Worm (Caenorhabditis elegans) whole organism, L1 larva: ENCODE data around the gene F26D2.16.
"Not testable (repeated sequence)": the region's sequence is repeated elsewhere in the genome, so short reads cannot be mapped to it uniquely, and the experiment has no call there.

Experiments
- C34B4.2 ChIP-seq: sonication (generic microtip); optimal IDR thresholded peaks from 2 replicates; lab custom pipeline; 2017; ENCODE audit warnings: mild to moderate bottlenecking, missing genetic modification characterization, missing compliant biosample characterization
- Y116A8C.19 ChIP-seq: sonication (generic microtip); optimal IDR thresholded peaks from 2 replicates; lab custom pipeline; 2016; ENCODE audit warnings: missing compliant biosample characterization, missing genetic modification characterization, borderline replicate concordance
- alr-1 ChIP-seq: fragments of 200-800 bp; sonication (Bioruptor generic); optimal IDR thresholded peaks from 2 replicates; lab custom pipeline; 2018; ENCODE audit warnings: borderline replicate concordance, mild to moderate bottlenecking, missing genetic modification characterization, missing compliant biosample characterization
- aly-2 ChIP-seq: fragments of 150-350 bp; optimal IDR thresholded peaks from 2 replicates; lab custom pipeline; 2014; ENCODE audit warnings: missing biosample characterization, missing genetic modification characterization
- ama-1 ChIP-seq: fragments of 150-350 bp; optimal IDR thresholded peaks from 2 replicates; lab custom pipeline; 2014
- blmp-1 ChIP-seq: fragments of 150-350 bp; optimal IDR thresholded peaks from 2 replicates; lab custom pipeline; 2014; ENCODE audit warnings: missing biosample characterization, missing genetic modification characterization
- ceh-8 ChIP-seq: fragments of 200-800 bp; sonication (Bioruptor generic); optimal IDR thresholded peaks from 2 replicates; lab custom pipeline; 2018; ENCODE audit warnings: mild to moderate bottlenecking, missing genetic modification characterization, moderate library complexity, missing compliant biosample characterization
- ceh-82 ChIP-seq, 3 experiments: fragments of 150-350 bp in 1 of 3; sonication (generic microtip) in 2 of 3; optimal IDR thresholded peaks; 2 replicates each; lab custom pipeline; 2014 to 2017; ENCODE audit warnings: missing biosample characterization in 3 of 3, missing genetic modification characterization in 3 of 3
- ceh-88 ChIP-seq: fragments of 200-800 bp; sonication (Bioruptor generic); IDR thresholded peaks from 2 replicates; pipeline ENCODE4 v1.3.6; 2022; ENCODE audit warnings: missing genetic modification characterization, missing compliant biosample characterization
- dpl-1 ChIP-seq, 3 experiments: fragments of 150-350 bp in 2 of 3; sonication (generic microtip) in 1 of 3; optimal IDR thresholded peaks; 2 replicates each; lab custom pipeline; 2014 to 2017; ENCODE audit warnings: missing biosample characterization in 3 of 3, missing genetic modification characterization in 3 of 3, missing genetic modification reagents in 3 of 3
- dsc-1 ChIP-seq: sonication (generic microtip); optimal IDR thresholded peaks from 2 replicates; lab custom pipeline; 2016; ENCODE audit warnings: mild to moderate bottlenecking, missing genetic modification characterization, missing compliant biosample characterization
- efl-1 ChIP-seq, 4 experiments: fragments of 150-350 bp; optimal IDR thresholded peaks in 3 of 4; peaks in 1 of 4; 1 replicate in 1 of 4; 2 replicates in 3 of 4; lab custom pipeline; 2014; ENCODE audit warnings: missing biosample characterization in 2 of 4, missing genetic modification characterization in 2 of 4, missing genetic modification reagents in 2 of 4
- egl-13 ChIP-seq: sonication (generic microtip); optimal IDR thresholded peaks from 2 replicates; lab custom pipeline; 2016; ENCODE audit warnings: missing genotype, missing genetic modification reagents, missing genetic modification characterization, missing compliant biosample characterization
- egl-27 ChIP-seq, 2 experiments: fragments of 150-350 bp in 1 of 2; sonication (generic microtip); optimal IDR thresholded peaks; 3 replicates each; lab custom pipeline; 2017 to 2018; ENCODE audit warnings: missing biosample characterization in 2 of 2, missing genetic modification characterization in 2 of 2, missing genetic modification reagents in 2 of 2
- elt-2 ChIP-seq: sonication (generic microtip); optimal IDR thresholded peaks from 2 replicates; lab custom pipeline; 2016; ENCODE audit warnings: missing genetic modification characterization, mild to moderate bottlenecking, inconsistent platforms, missing compliant biosample characterization, missing genetic modification reagents
- elt-3 ChIP-seq, 6 experiments: fragments of 150-350 bp in 1 of 6; sonication (generic microtip); optimal IDR thresholded peaks; 2 replicates each; lab custom pipeline; 2017 to 2018; ENCODE audit warnings: missing biosample characterization in 6 of 6, missing genetic modification characterization in 6 of 6, inconsistent platforms in 1 of 6
- hlh-4 ChIP-seq: sonication (generic microtip); optimal IDR thresholded peaks from 2 replicates; lab custom pipeline; 2016; ENCODE audit warnings: mild to moderate bottlenecking, missing genetic modification characterization, missing compliant biosample characterization
- hpl-2 ChIP-seq: fragments of 150-350 bp; optimal IDR thresholded peaks from 2 replicates; lab custom pipeline; 2014; ENCODE audit warnings: missing biosample characterization, missing genetic modification reagents, missing genetic modification characterization
- lin-15B ChIP-seq: fragments of 150-350 bp; sonication (generic microtip); optimal IDR thresholded peaks from 3 replicates; lab custom pipeline; 2014; ENCODE audit warnings: missing biosample characterization, missing genetic modification characterization
- lin-35 ChIP-seq, 2 experiments: fragments of 150-350 bp; optimal IDR thresholded peaks; 2 replicates each; lab custom pipeline; 2014; ENCODE audit warnings: missing biosample characterization in 2 of 2, missing genetic modification characterization in 2 of 2, missing genetic modification reagents in 2 of 2
- lin-39 ChIP-seq: fragments of 150-350 bp; optimal IDR thresholded peaks from 2 replicates; lab custom pipeline; 2014; ENCODE audit warnings: missing biosample characterization, missing genetic modification reagents, missing genetic modification characterization
- mab-9 ChIP-seq: fragments of 200-800 bp; sonication (Bioruptor generic); IDR thresholded peaks from 2 replicates; pipeline ENCODE4 v1.3.6; 2022; ENCODE audit warnings: missing genetic modification reagents, missing genetic modification characterization, missing compliant biosample characterization
- mep-1 ChIP-seq: fragments of 150-350 bp; optimal IDR thresholded peaks from 2 replicates; lab custom pipeline; 2014; ENCODE audit warnings: missing biosample characterization, missing genetic modification characterization
- nhr-20 ChIP-seq: sonication (generic microtip); optimal IDR thresholded peaks from 2 replicates; lab custom pipeline; 2016; ENCODE audit warnings: mild to moderate bottlenecking, missing genetic modification characterization, missing compliant biosample characterization
- nhr-84 ChIP-seq: sonication (generic microtip); optimal IDR thresholded peaks from 2 replicates; lab custom pipeline; 2017; ENCODE audit warnings: missing biosample characterization, missing genetic modification characterization
- rnt-1 ChIP-seq: sonication (generic microtip); optimal IDR thresholded peaks from 2 replicates; lab custom pipeline; 2016; ENCODE audit warnings: mild to moderate bottlenecking, missing genetic modification characterization, moderate library complexity, missing compliant biosample characterization
- sup-37 ChIP-seq: fragments of 200-800 bp; sonication (Bioruptor generic); optimal IDR thresholded peaks from 2 replicates; lab custom pipeline; 2018; ENCODE audit warnings: mild to moderate bottlenecking, missing genetic modification characterization, missing compliant biosample characterization
- tlp-1 ChIP-seq: fragments of 150-350 bp; optimal IDR thresholded peaks from 2 replicates; lab custom pipeline; 2014; ENCODE audit warnings: missing biosample characterization, missing genetic modification characterization
- unc-30 ChIP-seq: sonication (generic microtip); optimal IDR thresholded peaks from 2 replicates; lab custom pipeline; 2017; ENCODE audit warnings: missing biosample characterization, missing genetic modification characterization
- xbp-1 ChIP-seq: sonication (generic microtip); optimal IDR thresholded peaks from 2 replicates; lab custom pipeline; 2016; ENCODE audit warnings: missing genetic modification characterization, missing compliant biosample characterization
- zag-1 ChIP-seq: fragments of 150-350 bp; optimal IDR thresholded peaks from 2 replicates; lab custom pipeline; 2014; ENCODE audit warnings: missing biosample characterization, missing genetic modification characterization
- zip-4 ChIP-seq: fragments of 200-800 bp; sonication (Bioruptor generic); optimal IDR thresholded peaks from 2 replicates; lab custom pipeline; 2018; ENCODE audit warnings: mild to moderate bottlenecking, missing genetic modification characterization, moderate library complexity, missing compliant biosample characterization
- ztf-11 ChIP-seq, 2 experiments: sonication (generic microtip); optimal IDR thresholded peaks; 2 replicates each; lab custom pipeline; 2016 to 2017; ENCODE audit warnings: missing genetic modification characterization in 2 of 2, missing biosample characterization in 1 of 2, missing compliant biosample characterization in 1 of 2

Gene F26D2.16

DNA sequence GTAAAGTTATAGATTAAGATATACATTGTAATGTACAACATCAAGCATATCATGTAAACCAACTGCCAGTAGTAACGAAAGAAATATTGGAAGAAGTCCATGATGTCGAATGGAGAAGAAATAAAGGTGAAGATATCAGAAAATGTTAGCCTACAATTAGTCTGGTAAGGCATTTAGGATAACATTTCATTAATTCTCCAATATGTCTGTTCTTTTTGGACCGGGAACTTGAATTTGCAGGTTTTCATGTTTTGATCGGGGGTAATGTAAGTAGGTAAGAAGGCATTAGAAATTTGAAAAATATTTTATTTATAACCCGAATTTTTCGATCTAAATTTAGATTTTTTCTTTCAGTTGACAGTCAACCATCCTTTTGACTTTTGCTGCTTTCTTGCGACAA, 25.9 kb downstream of the F26D2.16 start, which contains the start of gene srd-63:
Gene srd-63, minus strand, starts transcription at position 101 of the 400 bp plus-strand sequence.
- TF ChIP-seq mep-1 (tag; lab: Kevin White, UChicago) (no peak), C34B4.2 (tag; lab: Kevin White, UChicago) (no peak), Y116A8C.19 (tag; lab: Kevin White, UChicago) (no peak), ceh-8 (GFP tag; lab: Kevin White, UChicago) (no peak), unc-30 (tag; lab: Kevin White, UChicago) (no peak), ceh-82 (tag; optimal IDR thresholded peaks at IDR 0.05; lab: Kevin White, UChicago) (no peak), ama-1 (lab: Kevin White, UChicago) (no peak), nhr-84 (tag; lab: Kevin White, UChicago) (no peak), egl-27 (tag; optimal IDR thresholded peaks at IDR 0.05; lab: Kevin White, UChicago) (no peak), ceh-88 (no peak), sup-37 (GFP tag; lab: Kevin White, UChicago) (no peak), tlp-1 (tag; lab: Kevin White, UChicago) (no peak), lin-35 (GFP tag; optimal IDR thresholded peaks at IDR 0.05; lab: Kevin White, UChicago) (no peak), lin-39 (tag; lab: Kevin White, UChicago) (no peak), ztf-11 (tag; optimal IDR thresholded peaks at IDR 0.05; lab: Kevin White, UChicago) (no peak), dpl-1 (GFP tag; optimal IDR thresholded peaks at IDR 0.05; lab: Kevin White, UChicago) (no peak), egl-13 (tag; lab: Kevin White, UChicago) (no peak), mab-9 (no peak), efl-1 (optimal IDR thresholded peaks at IDR 0.05; lab: Kevin White, UChicago) (no peak), efl-1 (GFP tag; optimal IDR thresholded peaks at IDR 0.05 in 1 of 2; lab: Kevin White, UChicago) (no peak), zip-4 (GFP tag; lab: Kevin White, UChicago) (no peak)

DNA sequence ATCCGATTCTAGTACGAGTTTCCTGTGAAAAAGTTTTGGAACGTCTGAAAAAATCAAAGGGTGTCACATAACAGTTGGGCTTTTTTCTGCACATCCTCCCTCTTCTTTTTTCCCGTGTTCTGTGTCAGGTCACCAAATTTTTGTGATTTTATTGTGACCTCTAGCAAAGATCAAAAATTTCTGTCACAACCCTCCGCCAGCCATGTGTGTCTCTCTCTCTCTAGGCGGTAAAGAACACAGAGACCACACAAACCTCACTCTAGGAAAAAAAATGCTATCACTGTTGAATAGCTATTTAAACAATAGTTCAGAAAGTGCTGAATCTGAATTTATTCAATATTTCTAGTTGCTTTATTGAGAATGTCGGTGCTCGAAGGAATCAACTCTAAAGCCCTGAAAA, 29.0 kb downstream of the F26D2.16 start, which contains the start of gene gst-44:
Gene gst-44, plus strand, starts transcription at position 237 of the 400 bp plus-strand sequence.
- TF ChIP-seq elt-3 (tag; optimal IDR thresholded peaks at IDR 0.05; lab: Kevin White, UChicago) (no peak), alr-1 (tag; lab: Kevin White, UChicago) (no peak), dpl-1 (GFP tag; optimal IDR thresholded peaks at IDR 0.05; lab: Kevin White, UChicago) (no peak), lin-35 (GFP tag; optimal IDR thresholded peaks at IDR 0.05; lab: Kevin White, UChicago) (peak in 1 of 2 experiments; percentile 28), elt-2 (tag; lab: Kevin White, UChicago) (peak; percentile 4), xbp-1 (tag; lab: Kevin White, UChicago) (no peak), zag-1 (tag; lab: Kevin White, UChicago) (no peak), lin-15B (tag; lab: Kevin White, UChicago) (no peak), hpl-2 (GFP tag; lab: Kevin White, UChicago) (no peak), nhr-20 (tag; lab: Kevin White, UChicago) (peak; percentile 75)

DNA sequence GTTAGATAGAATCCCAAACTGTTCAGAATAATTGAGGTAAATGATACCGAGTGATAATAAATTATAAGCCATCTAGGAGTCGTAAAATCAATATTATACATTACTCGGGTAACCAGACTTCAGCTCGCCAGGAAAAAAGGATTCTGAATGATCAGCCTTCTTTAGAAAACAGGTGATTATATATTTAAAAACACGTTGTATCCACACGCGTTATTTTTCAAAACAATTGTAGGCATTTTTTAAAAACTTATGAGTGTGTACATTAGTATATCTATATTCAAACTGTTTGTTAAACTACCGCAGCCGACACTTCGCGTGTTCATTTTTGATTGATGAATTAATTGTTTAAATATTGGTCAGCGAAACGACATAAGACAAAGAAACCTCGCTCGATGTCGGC, 31.4 kb downstream of the F26D2.16 start, which contains the start of gene sri-65:
Gene sri-65, minus strand, starts transcription at position 101 of the 400 bp plus-strand sequence.
- TF ChIP-seq hlh-4 (tag; lab: Kevin White, UChicago) = peak; percentile 88
- no peak for TF ChIP-seq ztf-11 (tag; optimal IDR thresholded peaks at IDR 0.05; lab: Kevin White, UChicago)
- TF ChIP-seq aly-2 = no peak

ce11 chrV:16383729-16384128, 35.9 kb downstream of the F26D2.16 start, which contains the start of gene F13A7.7:
Gene F13A7.7 (minus strand): TSS chrV:16383829.
- TF ChIP-seq unc-30, dsc-1, Y116A8C.19 (tag; lab: Kevin White, UChicago): not testable (repeated sequence)

DNA sequence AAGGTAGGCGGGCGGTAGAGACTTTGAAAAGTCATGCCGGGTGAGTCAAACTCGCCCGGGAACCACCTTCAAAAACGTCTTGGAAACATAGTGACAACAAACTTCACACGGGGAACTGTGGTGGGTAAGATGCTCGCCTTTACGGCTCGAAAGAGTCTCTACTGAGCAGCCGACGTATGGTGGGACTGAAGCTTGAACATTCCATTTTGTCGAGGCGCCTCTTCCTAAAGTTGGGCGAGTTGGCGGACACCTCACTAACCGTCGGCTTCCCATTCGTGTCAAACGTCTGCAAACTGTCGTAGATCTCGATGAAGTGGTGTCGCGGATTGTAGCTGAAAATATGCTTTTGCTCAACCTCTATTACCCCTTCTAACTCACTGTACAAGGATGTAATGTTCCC, 36.7 kb downstream of the F26D2.16 start:
- no peak for TF ChIP-seq rnt-1 (tag; lab: Kevin White, UChicago)
- TF ChIP-seq blmp-1 (tag; lab: Kevin White, UChicago) = no peak
- TF ChIP-seq efl-1 (optimal IDR thresholded peaks at IDR 0.05; lab: Kevin White, UChicago) = no peak
- peak in 1 of 2 experiments; percentile 58 for TF ChIP-seq efl-1 (GFP tag; optimal IDR thresholded peaks at IDR 0.05 in 1 of 2; lab: Kevin White, UChicago)
